Fruit fly (Drosophila melanogaster): Measurements from ENCODE around the gene Yp3.

Gene Yp3

dm6 chrX:13764397-13765119 is 5.2 kb downstream of the Yp3 start (continued):
- TF ChIP-seq abd-A (tag; optimal IDR thresholded peaks at IDR 0.05), result no peak
- TF ChIP-seq CG2116 (GFP tag; optimal IDR thresholded peaks at IDR 0.05), result peak; percentile 11
- TF ChIP-seq CG4282 (GFP tag; optimal IDR thresholded peaks at IDR 0.05), result no peak
- peak; percentile 46; the same call in 1 of the 3 replicates for TF ChIP-seq otp (GFP tag; IDR thresholded peaks at IDR 0.05)
- peak; percentile 39 for TF ChIP-seq CG9437 (GFP tag; optimal IDR thresholded peaks at IDR 0.05)
- TF ChIP-seq CG14050 (GFP tag; IDR thresholded peaks at IDR 0.05), result peak; percentile 51; the same call in 1 of the 3 replicates
- TF ChIP-seq CG9609 (GFP tag; optimal IDR thresholded peaks at IDR 0.05), result peak; percentile 1
- TF ChIP-seq lmd (GFP tag; IDR thresholded peaks at IDR 0.05), result peak; percentile 21; the same call in 1 of the 2 replicates
- no peak for TF ChIP-seq CG3407 (GFP tag; optimal IDR thresholded peaks at IDR 0.05)
- no peak for TF ChIP-seq CG16779 (GFP tag; IDR thresholded peaks at IDR 0.05)
- TF ChIP-seq bcd (GFP tag; optimal IDR thresholded peaks at IDR 0.05), result peak; percentile 13
- TF ChIP-seq CG30403 (GFP tag; optimal IDR thresholded peaks at IDR 0.05), result peak; percentile 40
- peak; percentile 67 for TF ChIP-seq Ptx1 (GFP tag; IDR thresholded peaks at IDR 0.05)
- peak; percentile 8 for TF ChIP-seq Deaf1 (tag; optimal IDR thresholded peaks at IDR 0.05)
- TF ChIP-seq Hr3 (GFP tag; optimal IDR thresholded peaks at IDR 0.05), result no peak
- peak; percentile 75 for TF ChIP-seq gem (tag; optimal IDR thresholded peaks at IDR 0.05)
- 0 out of 3 replicates have a peak, but pooled peaks have one; percentile 5 for TF ChIP-seq zfh1 (GFP tag; IDR thresholded peaks at IDR 0.05)
- no peak for TF ChIP-seq CG16815 (GFP tag; optimal IDR thresholded peaks at IDR 0.05)
- TF ChIP-seq B-H1 (GFP tag; IDR thresholded peaks at IDR 0.05), result peak; percentile 44; the same call in 1 of the 3 replicates
- TF ChIP-seq pb (GFP tag; optimal IDR thresholded peaks at IDR 0.05), result no peak
- TF ChIP-seq CG3281 (GFP tag; optimal IDR thresholded peaks at IDR 0.05), result peak; percentile 40
- TF ChIP-seq vvl (GFP tag; IDR thresholded peaks at IDR 0.05), result 0 out of 2 replicates have a peak, but pooled peaks have one; percentile 57
- TF ChIP-seq ssp (GFP tag; IDR thresholded peaks at IDR 0.05), result peak; percentile 26; the same call in 1 of the 2 replicates
- peak; percentile 40 for TF ChIP-seq BtbVII (GFP tag; optimal IDR thresholded peaks at IDR 0.05)
- no peak for TF ChIP-seq schlank (tag; optimal IDR thresholded peaks at IDR 0.05)
- no peak for TF ChIP-seq slou (GFP tag; optimal IDR thresholded peaks at IDR 0.05)
- TF ChIP-seq Oaz (GFP tag; IDR thresholded peaks at IDR 0.05), result peak; percentile 46; the same call in 1 of the 2 replicates
- peak; percentile 60 for TF ChIP-seq CG13424 (tag; optimal IDR thresholded peaks at IDR 0.05)
- TF ChIP-seq tgo (GFP tag; IDR thresholded peaks at IDR 0.05), result peak; percentile 56; the same call in 2 of the 3 replicates
- TF ChIP-seq fd3F (GFP tag; optimal IDR thresholded peaks at IDR 0.05), result peak; percentile 32
- peak; percentile 50 for TF ChIP-seq fd96Cb (tag; optimal IDR thresholded peaks at IDR 0.05)
- peak; percentile 18; the same call in 1 of the 2 replicates for TF ChIP-seq wor (GFP tag; IDR thresholded peaks at IDR 0.05)
- TF ChIP-seq MTF-1 (GFP tag; optimal IDR thresholded peaks at IDR 0.05; ENCODE audit: borderline replicate concordance), result no peak
- no peak for TF ChIP-seq grn (GFP tag; optimal IDR thresholded peaks at IDR 0.05)
- peak; percentile 8 for TF ChIP-seq HmgZ (tag; optimal IDR thresholded peaks at IDR 0.05)
- peak; percentile 55 for TF ChIP-seq tap (tag; optimal IDR thresholded peaks at IDR 0.05)
- peak; percentile 31 for TF ChIP-seq CG2120 (GFP tag; optimal IDR thresholded peaks at IDR 0.05)
- TF ChIP-seq CG18262 (tag; optimal IDR thresholded peaks at IDR 0.05), result peak; percentile 49
- TF ChIP-seq fd102C (GFP tag; optimal IDR thresholded peaks at IDR 0.05), result no peak
- TF ChIP-seq Side (GFP tag; optimal IDR thresholded peaks at IDR 0.05), result no peak
- TF ChIP-seq zf30C (GFP tag; optimal IDR thresholded peaks at IDR 0.05), result no peak
- TF ChIP-seq dmrt99B (tag; optimal IDR thresholded peaks at IDR 0.05), result peak; percentile 70
- no peak for TF ChIP-seq ERR (GFP tag; optimal IDR thresholded peaks at IDR 0.05)
- peak; percentile 58 for TF ChIP-seq twi (tag; optimal IDR thresholded peaks at IDR 0.05)
- peak; percentile 44 for TF ChIP-seq CG31441 (GFP tag; IDR thresholded peaks at IDR 0.05)
- TF ChIP-seq Sry-β (GFP tag; optimal IDR thresholded peaks at IDR 0.05), result no peak
- TF ChIP-seq CkIIα-i1 (GFP tag; IDR thresholded peaks at IDR 0.05), result no peak
- TF ChIP-seq Bdp1 (GFP tag; optimal IDR thresholded peaks at IDR 0.05), result no peak
- peak; percentile 15 for TF ChIP-seq Chrac-16 (GFP tag; optimal IDR thresholded peaks at IDR 0.05)
- TF ChIP-seq CG18764 (GFP tag; optimal IDR thresholded peaks at IDR 0.05), result no peak
